Fruit fly (Drosophila melanogaster) whole organism, wandering third instar larva: ENCODE data around the gene Aplip1.

Experiments
- Abd-B ChIP-seq: fragments of >200 bp; optimal IDR thresholded peaks from 2 replicates; lab custom pipeline; 2017; ENCODE audit warnings: missing biosample characterization, missing genetic modification characterization
- Dfd ChIP-seq: fragments of >200 bp; optimal IDR thresholded peaks from 2 replicates; lab custom pipeline; 2017; ENCODE audit warnings: missing biosample characterization, missing genetic modification characterization
- GATAd ChIP-seq: sonication (Bioruptor generic); optimal IDR thresholded peaks from 2 replicates; lab custom pipeline; 2016; ENCODE audit warnings: missing biosample characterization, missing genetic modification characterization
- Hr78 ChIP-seq: fragments of >200 bp; optimal IDR thresholded peaks from 2 replicates; lab custom pipeline; 2017; ENCODE audit warnings: missing biosample characterization, missing genetic modification characterization
- h ChIP-seq: fragments of 200-800 bp; sonication (Bioruptor generic); optimal IDR thresholded peaks from 3 replicates; lab custom pipeline; 2016; ENCODE audit warnings: missing biosample characterization, mild to moderate bottlenecking, missing genetic modification characterization
- pan ChIP-seq: fragments of >200 bp; optimal IDR thresholded peaks from 2 replicates; lab custom pipeline; 2017
- sage ChIP-seq: fragments of 200-800 bp; sonication (Bioruptor generic); optimal IDR thresholded peaks from 2 replicates; lab custom pipeline; 2016; ENCODE audit warnings: missing biosample characterization, mild to moderate bottlenecking, missing genetic modification characterization

DNA sequence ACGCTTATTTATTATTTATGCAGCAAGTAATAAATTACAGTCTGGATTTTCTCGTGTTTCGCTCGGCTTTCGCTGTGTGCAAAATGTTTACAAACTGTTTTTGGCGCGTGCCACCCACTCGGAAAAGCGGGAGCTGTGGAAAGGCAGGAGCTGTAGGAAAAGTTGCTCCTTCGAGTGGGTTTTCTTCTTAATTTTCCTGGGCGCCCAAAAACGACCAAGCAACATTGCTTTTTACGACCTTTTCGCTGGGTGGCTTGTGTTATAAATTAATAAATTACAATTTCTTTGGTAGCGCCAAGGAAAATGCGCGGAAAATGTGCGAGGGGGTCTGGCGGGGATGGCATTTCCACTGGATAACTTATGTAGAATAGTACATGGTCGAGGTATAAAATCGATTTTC is 19.6 kb upstream of the Aplip1 start:
- no peak for TF ChIP-seq Abd-B (GFP tag; lab: Kevin White, UChicago)
- no peak for TF ChIP-seq pan (lab: Kevin White, UChicago)
- TF ChIP-seq GATAd (GFP tag; lab: Kevin White, UChicago), result no peak
- TF ChIP-seq Dfd (GFP tag; lab: Kevin White, UChicago), result no peak
- no peak for TF ChIP-seq Hr78
- TF ChIP-seq sage (GFP tag; lab: Kevin White, UChicago), result no peak
- no peak for TF ChIP-seq h (GFP tag; lab: Kevin White, UChicago)
